Fruit fly (Drosophila melanogaster): ENCODE measurements around the gene CG43673.

Gene CG43673

DNA sequence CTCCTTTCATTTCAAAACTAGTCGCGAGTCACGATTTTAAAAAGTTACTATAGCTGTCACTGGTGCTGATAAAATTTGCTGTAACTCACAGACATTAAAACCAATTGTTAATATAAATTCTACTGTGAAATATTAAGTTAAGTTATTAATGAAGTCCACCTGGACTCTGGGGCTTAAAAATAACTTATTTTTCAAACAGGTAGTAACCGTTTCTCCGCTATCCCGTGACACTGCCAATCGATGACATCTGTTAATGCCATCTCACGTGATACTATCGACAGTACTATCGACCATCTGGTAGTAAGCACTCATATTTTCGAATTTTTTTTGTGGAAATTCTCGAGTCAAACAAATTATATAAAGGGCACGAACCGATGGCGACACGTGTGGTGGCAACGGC lies 45.0 kb upstream of the CG43673 start, which contains the start of the genes CG12379 and MagR (continued):
- TF ChIP-seq schlank (tag; optimal IDR thresholded peaks at IDR 0.05) (peak; percentile 29), Atf6 (GFP tag; IDR thresholded peaks at IDR 0.05) (peak; percentile 59; the same call in 1 of the 2 replicates), Scr (GFP tag; IDR thresholded peaks at IDR 0.05; ENCODE audit: partially characterized antibody) (peak; percentile 83), grau (tag; optimal IDR thresholded peaks at IDR 0.05) (peak; percentile 70), grn (GFP tag; optimal IDR thresholded peaks at IDR 0.05) (no peak), CG31441 (GFP tag; IDR thresholded peaks at IDR 0.05) (peak; percentile 96), chinmo (GFP tag; IDR thresholded peaks at IDR 0.05; ENCODE audit: partially characterized antibody) (0 out of 4 replicates have a peak, but pooled peaks have one; percentile 67), zfh1 (GFP tag; IDR thresholded peaks at IDR 0.05) (0 out of 3 replicates have a peak, but pooled peaks have one; percentile 6), btn (GFP tag; optimal IDR thresholded peaks at IDR 0.05) (no peak), CG12942 (GFP tag; optimal IDR thresholded peaks at IDR 0.05) (peak; percentile 3), Sry-β (GFP tag; optimal IDR thresholded peaks at IDR 0.05) (peak; percentile 87), CG9609 (GFP tag; optimal IDR thresholded peaks at IDR 0.05) (peak; percentile 31), jumu (GFP tag; optimal IDR thresholded peaks at IDR 0.05) (peak; percentile 52), CG7357 (GFP tag; IDR thresholded peaks at IDR 0.05) (0 out of 3 replicates have a peak, but pooled peaks have one; percentile 37), CG9215 (GFP tag; IDR thresholded peaks at IDR 0.05) (peak; percentile 63), lmd (GFP tag; IDR thresholded peaks at IDR 0.05) (peak; percentile 62), chif (GFP tag; optimal IDR thresholded peaks at IDR 0.05) (peak; percentile 8 to 29), ranshi (GFP tag; IDR thresholded peaks at IDR 0.05) (0 out of 2 replicates have a peak, but pooled peaks have one; percentile 31), CG31224 (GFP tag; IDR thresholded peaks at IDR 0.05) (peak; percentile 49; the same call in 1 of the 2 replicates), trem (tag; optimal IDR thresholded peaks at IDR 0.05) (peak; percentile 54), CG13424 (tag; optimal IDR thresholded peaks at IDR 0.05) (peak; percentile 71), crp (GFP tag; optimal IDR thresholded peaks at IDR 0.05) (peak; percentile 25 to 82), kah (GFP tag; optimal IDR thresholded peaks at IDR 0.05) (peak; percentile 6), gfzf (GFP tag; optimal IDR thresholded peaks at IDR 0.05) (peak; percentile 24), sc (optimal IDR thresholded peaks at IDR 0.05) (no peak), sc (GFP tag; optimal IDR thresholded peaks at IDR 0.05) (no peak), CrebB (tag; optimal IDR thresholded peaks at IDR 0.05) (peak; percentile 28), vnd (GFP tag; IDR thresholded peaks at IDR 0.05; ENCODE audit: partially characterized antibody) (peak; percentile 75), tin (GFP tag; optimal IDR thresholded peaks at IDR 0.05) (peak; percentile 61), peb (GFP tag; IDR thresholded peaks at IDR 0.05) (no peak), CG32532 (GFP tag; IDR thresholded peaks at IDR 0.05) (peak; percentile 46; the same call in 1 of the 2 replicates), fru (optimal IDR thresholded peaks at IDR 0.05) (no peak), CG34224 (GFP tag; IDR thresholded peaks at IDR 0.05; ENCODE audit: partially characterized antibody) (peak; percentile 71), Ptx1 (GFP tag; IDR thresholded peaks at IDR 0.05) (peak; percentile 53)

DNA sequence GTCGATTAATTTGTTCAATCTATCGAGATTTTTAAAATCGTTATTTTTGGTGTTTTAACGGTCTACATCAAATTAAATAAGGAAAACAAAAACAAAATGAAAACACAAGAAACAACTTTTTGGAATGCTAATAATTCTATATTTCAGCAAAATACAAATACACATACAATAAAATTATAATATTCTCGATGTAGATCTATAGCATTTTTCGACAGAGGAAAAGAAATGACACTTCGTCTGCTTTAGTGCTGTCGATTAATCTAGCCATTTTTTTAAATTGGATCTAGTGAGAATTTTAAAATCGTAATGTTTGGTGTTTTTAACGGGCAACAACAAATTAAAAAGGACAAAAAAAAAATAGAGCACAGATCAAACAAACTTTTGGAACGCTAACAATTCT lies 41.8 kb upstream of the CG43673 start, which contains the start of gene Arp6:
TSS of gene Arp6 (minus strand) at position 11 of the 400 bp plus-strand sequence.
- TF ChIP-seq zen2 (GFP tag; IDR thresholded peaks at IDR 0.05; ENCODE audit: partially characterized antibody) (no peak), crp (GFP tag; optimal IDR thresholded peaks at IDR 0.05) (peak in 1 of 2 experiments; percentile 65), Sry-δ (GFP tag; optimal IDR thresholded peaks at IDR 0.05) (peak; percentile 7), Dref (GFP tag; IDR thresholded peaks at IDR 0.05) (peak; percentile 57), sens (GFP tag) (peak; percentile 43), CG30020 (tag; optimal IDR thresholded peaks at IDR 0.05) (peak; percentile 1), CG15011 (GFP tag; optimal IDR thresholded peaks at IDR 0.05) (no peak), trem (tag; optimal IDR thresholded peaks at IDR 0.05) (peak; percentile 29), CG15514 (GFP tag; optimal IDR thresholded peaks at IDR 0.05) (peak; percentile 26), Dll (GFP tag; IDR thresholded peaks at IDR 0.05; ENCODE audit: partially characterized antibody) (0 out of 4 replicates have a peak, but pooled peaks have one; percentile 42), unc-4 (GFP tag; IDR thresholded peaks at IDR 0.05; ENCODE audit: partially characterized antibody) (0 out of 2 replicates have a peak, but pooled peaks have one; percentile 24), caup (GFP tag; optimal IDR thresholded peaks at IDR 0.05; ENCODE audit: severe bottlenecking) (no peak), CG10267 (tag; optimal IDR thresholded peaks at IDR 0.05) (peak; percentile 38), CG14710 (tag; optimal IDR thresholded peaks at IDR 0.05) (peak; percentile 26), sug (tag; optimal IDR thresholded peaks at IDR 0.05) (peak; percentile 6), BEAF-32 (GFP tag; optimal IDR thresholded peaks at IDR 0.05) (peak; percentile 32), CG3995 (GFP tag; optimal IDR thresholded peaks at IDR 0.05) (peak; percentile 65), Sry-β (GFP tag; optimal IDR thresholded peaks at IDR 0.05) (peak; percentile 93), Myb (GFP tag; optimal IDR thresholded peaks at IDR 0.05) (peak; percentile 48), CG5245 (GFP tag; optimal IDR thresholded peaks at IDR 0.05) (no peak)
